Fruit fly (Drosophila melanogaster) whole organism: ENCODE data around the gene CG31689.

Source experiments
- CG8478 ChIP-seq: fragments of >200 bp; optimal IDR thresholded peaks from 2 replicates; lab custom pipeline; 2018; ENCODE audit warnings: inconsistent platforms
- EcR ChIP-seq, 2 experiments: fragments of >200 bp; optimal IDR thresholded peaks; 2 replicates each; lab custom pipeline; 2017; ENCODE audit warnings: missing biosample characterization in 2 of 2, missing genetic modification characterization in 2 of 2, missing genetic modification reagents in 2 of 2
- pan ChIP-seq: fragments of >200 bp; optimal IDR thresholded peaks from 2 replicates; lab custom pipeline; 2017
- usp ChIP-seq: fragments of >200 bp; optimal IDR thresholded peaks from 2 replicates; lab custom pipeline; 2017; ENCODE audit warnings: missing biosample characterization, missing genetic modification characterization, mixed read lengths

DNA sequence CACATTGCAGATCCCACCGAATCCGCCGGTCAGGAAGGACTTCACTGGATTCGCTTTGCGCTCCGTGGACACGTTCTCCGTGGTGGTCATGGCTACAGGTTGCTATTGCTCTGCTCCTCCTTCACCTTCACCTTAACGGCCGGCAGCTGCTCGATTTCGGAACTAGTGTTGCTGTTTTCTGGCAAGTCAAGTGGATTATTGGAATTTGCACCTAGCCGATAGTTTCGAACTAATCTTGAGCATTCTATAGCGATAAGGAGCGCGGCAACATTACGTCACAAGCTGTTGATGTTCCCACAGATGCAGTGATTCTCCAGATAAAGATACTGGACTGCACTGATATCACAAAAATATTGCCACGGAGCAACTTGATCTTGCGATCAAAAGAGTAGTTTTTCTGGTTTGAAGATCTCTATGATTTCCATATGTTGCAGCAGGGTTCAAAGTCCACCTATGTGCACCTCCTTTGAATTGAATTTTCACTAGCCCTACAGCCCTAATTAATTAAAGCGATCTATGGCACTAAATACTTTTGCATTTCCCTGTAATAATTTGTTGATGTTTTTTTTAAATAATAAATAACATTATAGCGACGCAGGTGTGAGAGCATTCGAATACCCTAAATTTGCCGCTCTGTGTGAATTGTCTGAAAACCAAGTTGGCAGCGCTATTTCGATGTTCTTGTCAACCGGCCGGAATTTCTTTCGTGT is 44.2 kb downstream of the CG31689 start, which contains the start of the genes colt and HINT1:
- no peak for TF ChIP-seq usp (GFP tag; lab: Kevin White, UChicago)
- no peak for TF ChIP-seq CG8478 (lab: Kevin White, UChicago)
- TF ChIP-seq pan (lab: Kevin White, UChicago) = no peak
- no peak for TF ChIP-seq EcR (GFP tag; optimal IDR thresholded peaks at IDR 0.05; lab: Kevin White, UChicago)
